Worm (Caenorhabditis elegans) whole organism, late embryonic: Measurements from ENCODE around the gene csn-5.
A peak's percentile ranks its signal among the peaks of the same experiment; 100 is the strongest.

ENCODE experiments used
- K02D7.2 ChIP-seq: sonication (generic microtip); optimal IDR thresholded peaks from 2 replicates; lab custom pipeline; 2017; ENCODE audit warnings: mild to moderate bottlenecking, missing genetic modification characterization, missing compliant biosample characterization
- T23F11.4 ChIP-seq: fragments of 200-800 bp; sonication (Bioruptor generic); optimal IDR thresholded peaks from 2 replicates; lab custom pipeline; 2018; ENCODE audit warnings: mild to moderate bottlenecking, missing genetic modification characterization, missing compliant biosample characterization
- Y22D7AL.16 ChIP-seq: sonication (generic microtip); optimal IDR thresholded peaks from 2 replicates; lab custom pipeline; 2016; ENCODE audit warnings: missing genetic modification characterization, missing compliant biosample characterization
- ceh-14 ChIP-seq: sonication (generic microtip); optimal IDR thresholded peaks from 2 replicates; lab custom pipeline; 2016; ENCODE audit warnings: missing genotype, missing genetic modification characterization, missing compliant biosample characterization
- ceh-18 ChIP-seq: sonication (generic microtip); optimal IDR thresholded peaks from 2 replicates; lab custom pipeline; 2016; ENCODE audit warnings: missing genetic modification characterization, missing compliant biosample characterization
- ceh-2 ChIP-seq: sonication (generic microtip); optimal IDR thresholded peaks from 2 replicates; lab custom pipeline; 2016; ENCODE audit warnings: missing genotype, missing genetic modification characterization, missing compliant biosample characterization
- ceh-22 ChIP-seq: sonication (generic microtip); optimal IDR thresholded peaks from 2 replicates; lab custom pipeline; 2017; ENCODE audit warnings: missing biosample characterization, missing genetic modification characterization
- ceh-31 ChIP-seq: sonication (generic microtip); optimal IDR thresholded peaks from 2 replicates; lab custom pipeline; 2016; ENCODE audit warnings: missing genetic modification characterization, missing compliant biosample characterization
- ceh-34 ChIP-seq: sonication (generic microtip); optimal IDR thresholded peaks from 2 replicates; lab custom pipeline; 2016; ENCODE audit warnings: mild to moderate bottlenecking, missing genetic modification characterization, missing compliant biosample characterization
- ceh-48 ChIP-seq: sonication (generic microtip); optimal IDR thresholded peaks from 2 replicates; lab custom pipeline; 2016; ENCODE audit warnings: missing genetic modification characterization, inconsistent platforms, missing compliant biosample characterization
- ceh-6 ChIP-seq: fragments of 200-800 bp; sonication (Bioruptor generic); optimal IDR thresholded peaks from 2 replicates; lab custom pipeline; 2018; ENCODE audit warnings: mild to moderate bottlenecking, missing genetic modification characterization, missing compliant biosample characterization
- ceh-9 ChIP-seq: sonication (generic microtip); optimal IDR thresholded peaks from 2 replicates; lab custom pipeline; 2016; ENCODE audit warnings: mild to moderate bottlenecking, missing genetic modification characterization, inconsistent platforms, missing compliant biosample characterization
- che-1 ChIP-seq: sonication (generic microtip); optimal IDR thresholded peaks from 2 replicates; lab custom pipeline; 2016; ENCODE audit warnings: mild to moderate bottlenecking, missing genetic modification characterization, missing compliant biosample characterization
- dmd-4 ChIP-seq: sonication (generic microtip); optimal IDR thresholded peaks from 2 replicates; lab custom pipeline; 2016; ENCODE audit warnings: borderline replicate concordance, missing genetic modification characterization, missing compliant biosample characterization
- dve-1 ChIP-seq: sonication (generic microtip); optimal IDR thresholded peaks from 2 replicates; lab custom pipeline; 2017; ENCODE audit warnings: antibody characterized with exemption, mild to moderate bottlenecking, missing genetic modification characterization, missing compliant biosample characterization
- elt-2 ChIP-seq: sonication (generic microtip); optimal IDR thresholded peaks from 2 replicates; lab custom pipeline; 2016; ENCODE audit warnings: missing genetic modification reagents, missing genetic modification characterization, missing compliant biosample characterization
- eyg-1 ChIP-seq: sonication (generic microtip); optimal IDR thresholded peaks from 2 replicates; lab custom pipeline; 2016; ENCODE audit warnings: missing genotype, missing genetic modification characterization, missing compliant biosample characterization
- fkh-10 ChIP-seq: fragments of 150-350 bp; optimal IDR thresholded peaks from 2 replicates; lab custom pipeline; 2014; ENCODE audit warnings: missing biosample characterization, missing genetic modification reagents, missing genetic modification characterization
- fkh-6 ChIP-seq: sonication (generic microtip); optimal IDR thresholded peaks from 2 replicates; lab custom pipeline; 2016; ENCODE audit warnings: missing genetic modification characterization, missing compliant biosample characterization
- hlh-13 ChIP-seq: fragments of 200-800 bp; sonication (Bioruptor generic); optimal IDR thresholded peaks from 2 replicates; lab custom pipeline; 2018; ENCODE audit warnings: mild to moderate bottlenecking, missing genetic modification characterization, missing compliant biosample characterization
- hlh-30 ChIP-seq: sonication (generic microtip); optimal IDR thresholded peaks from 2 replicates; lab custom pipeline; 2017; ENCODE audit warnings: antibody characterized with exemption, missing genetic modification characterization, missing compliant biosample characterization; ENCODE audit not compliant: insufficient read depth
- hlh-8 ChIP-seq: sonication (generic microtip); optimal IDR thresholded peaks from 2 replicates; lab custom pipeline; 2016; ENCODE audit warnings: missing genotype, missing genetic modification characterization, missing compliant biosample characterization
- lin-11 ChIP-seq: fragments of 200-800 bp; sonication (Bioruptor generic); optimal IDR thresholded peaks from 2 replicates; lab custom pipeline; 2018; ENCODE audit warnings: mild to moderate bottlenecking, missing genetic modification characterization, missing compliant biosample characterization
- madf-2 ChIP-seq: sonication (generic microtip); optimal IDR thresholded peaks from 2 replicates; lab custom pipeline; 2017; ENCODE audit warnings: missing genetic modification characterization, missing compliant biosample characterization
- mec-3 ChIP-seq: sonication (generic microtip); optimal IDR thresholded peaks from 2 replicates; lab custom pipeline; 2016; ENCODE audit warnings: borderline replicate concordance, missing genetic modification characterization, missing compliant biosample characterization
- nfya-1 ChIP-seq: sonication (generic microtip); optimal IDR thresholded peaks from 2 replicates; lab custom pipeline; 2017; ENCODE audit warnings: missing genetic modification characterization, mild to moderate bottlenecking, missing compliant biosample characterization, antibody characterized with exemption, moderate library complexity
- nhr-11 ChIP-seq: fragments of 150-350 bp; optimal IDR thresholded peaks from 2 replicates; lab custom pipeline; 2014; ENCODE audit warnings: missing biosample characterization, missing genetic modification characterization
- odd-2 ChIP-seq: sonication (generic microtip); optimal IDR thresholded peaks from 2 replicates; lab custom pipeline; 2017; ENCODE audit warnings: antibody characterized with exemption, mild to moderate bottlenecking, missing genetic modification characterization, missing compliant biosample characterization
- pag-3 ChIP-seq: sonication (generic microtip); optimal IDR thresholded peaks from 2 replicates; lab custom pipeline; 2016; ENCODE audit warnings: missing compliant biosample characterization, missing genetic modification characterization, borderline replicate concordance
- pat-9 ChIP-seq: fragments of 200-800 bp; sonication (Bioruptor generic); optimal IDR thresholded peaks from 2 replicates; lab custom pipeline; 2018; ENCODE audit warnings: mild to moderate bottlenecking, missing genetic modification characterization, moderate library complexity, missing compliant biosample characterization
- pax-1 ChIP-seq: fragments of 150-350 bp; optimal IDR thresholded peaks from 2 replicates; lab custom pipeline; 2014; ENCODE audit warnings: missing biosample characterization, missing genetic modification characterization
- pha-2 ChIP-seq: sonication (generic microtip); optimal IDR thresholded peaks from 2 replicates; lab custom pipeline; 2017; ENCODE audit warnings: mild to moderate bottlenecking, missing genetic modification characterization, missing compliant biosample characterization
- ref-2 ChIP-seq: sonication (generic microtip); optimal IDR thresholded peaks from 2 replicates; lab custom pipeline; 2016; ENCODE audit warnings: missing genetic modification characterization, missing compliant biosample characterization
- rnt-1 ChIP-seq: sonication (generic microtip); optimal IDR thresholded peaks from 2 replicates; lab custom pipeline; 2016; ENCODE audit warnings: missing genetic modification characterization, missing compliant biosample characterization
- sdc-2 ChIP-seq: sonication (generic microtip); optimal IDR thresholded peaks from 2 replicates; lab custom pipeline; 2016; ENCODE audit warnings: missing genotype, missing genetic modification characterization, missing compliant biosample characterization
- sox-2 ChIP-seq: fragments of 200-800 bp; sonication (Bioruptor generic); IDR thresholded peaks from 2 replicates; pipeline ENCODE4 v1.3.6; 2022; ENCODE audit warnings: missing genetic modification reagents, missing genetic modification characterization, missing compliant biosample characterization
- sox-4 ChIP-seq: sonication (generic microtip); optimal IDR thresholded peaks from 2 replicates; lab custom pipeline; 2017; ENCODE audit warnings: mild to moderate bottlenecking, missing genetic modification characterization, inconsistent platforms, missing compliant biosample characterization
- syd-9 ChIP-seq: sonication (generic microtip); optimal IDR thresholded peaks from 2 replicates; lab custom pipeline; 2016; ENCODE audit warnings: mild to moderate bottlenecking, missing genetic modification characterization, moderate library complexity, missing compliant biosample characterization
- tbx-2 ChIP-seq: sonication (generic microtip); optimal IDR thresholded peaks from 2 replicates; lab custom pipeline; 2016; ENCODE audit warnings: missing genetic modification characterization, missing compliant biosample characterization
- tbx-7 ChIP-seq: sonication (generic microtip); optimal IDR thresholded peaks from 2 replicates; lab custom pipeline; 2016; ENCODE audit warnings: missing genotype, missing genetic modification characterization, missing compliant biosample characterization
- ttx-3 ChIP-seq: sonication (generic microtip); optimal IDR thresholded peaks from 2 replicates; lab custom pipeline; 2016; ENCODE audit warnings: missing genetic modification reagents, missing genetic modification characterization, missing compliant biosample characterization
- unc-42 ChIP-seq: sonication (generic microtip); optimal IDR thresholded peaks from 2 replicates; lab custom pipeline; 2016; ENCODE audit warnings: missing genotype, missing genetic modification characterization, missing compliant biosample characterization
- unc-55 ChIP-seq: sonication (generic microtip); optimal IDR thresholded peaks from 2 replicates; lab custom pipeline; 2017; ENCODE audit warnings: missing biosample characterization, missing genetic modification reagents, missing genetic modification characterization

Gene csn-5

ce11 chrIV:5649073-5649583 is at the start of gene csn-5:
Gene csn-5 (plus strand): TSS chrIV:5649533.
- TF ChIP-seq Y22D7AL.16 (tag; lab: Kevin White, UChicago) (no peak), ceh-6 (no peak), pax-1 (tag; lab: Kevin White, UChicago) (no peak), pat-9 (tag; lab: Kevin White, UChicago) (no peak), ceh-34 (tag; lab: Kevin White, UChicago) (no peak), sdc-2 (tag; lab: Kevin White, UChicago) (no peak), T23F11.4 (GFP tag; lab: Kevin White, UChicago) (no peak), che-1 (tag; lab: Kevin White, UChicago) (no peak), elt-2 (tag; lab: Kevin White, UChicago) (no peak), ttx-3 (tag; lab: Kevin White, UChicago) (no peak), hlh-8 (tag; lab: Kevin White, UChicago) (no peak)

- TF ChIP-seq ceh-31 (peak; percentile 61), ceh-18 (peak; percentile 44), madf-2 (tag; lab: Kevin White, UChicago) (no peak), hlh-13 (no peak), ceh-22 (no peak), unc-55 (GFP tag; lab: Kevin White, UChicago) (peak; percentile 66), fkh-6 (tag; lab: Kevin White, UChicago) (peak; percentile 1), ceh-34 (tag; lab: Kevin White, UChicago) (peak; percentile 57), dve-1 (tag; lab: Kevin White, UChicago) (no peak), ceh-6 (no peak), sox-2 (peak; percentile 59), hlh-30 (peak; percentile 47), mec-3 (tag; lab: Kevin White, UChicago) (no peak), ceh-2 (tag; lab: Kevin White, UChicago) (peak; percentile 21), tbx-2 (peak; percentile 67), ttx-3 (tag; lab: Kevin White, UChicago) (no peak), nfya-1 (tag; lab: Kevin White, UChicago) (peak; percentile 79), ref-2 (tag; lab: Kevin White, UChicago) (peak; percentile 69), pax-1 (tag; lab: Kevin White, UChicago) (peak; percentile 45), pha-2 (peak; percentile 41), K02D7.2 (no peak)
These were observed 49.0 kb upstream of the csn-5 start for ce11 chrIV:5600316-5600715.

- TF ChIP-seq sox-2 (no peak), pha-2 (no peak), fkh-10 (GFP tag; lab: Kevin White, UChicago) (no peak), syd-9 (no peak), ceh-22 (no peak), lin-11 (no peak), madf-2 (tag; lab: Kevin White, UChicago) (no peak), ttx-3 (tag; lab: Kevin White, UChicago) (no peak), tbx-7 (no peak), ceh-6 (no peak)
These were observed 46.9 kb upstream of the csn-5 start for ce11 chrIV:5602415-5602814.

ce11 chrIV:5603321-5603720 is 46.0 kb upstream of the csn-5 start:
- TF ChIP-seq eyg-1 (tag; lab: Kevin White, UChicago) = no peak
- peak; percentile 1 for TF ChIP-seq tbx-2
- no peak for TF ChIP-seq sox-4
- peak; percentile 26 for TF ChIP-seq dve-1 (tag; lab: Kevin White, UChicago)
- no peak for TF ChIP-seq ceh-31
- peak; percentile 24 for TF ChIP-seq ceh-34 (tag; lab: Kevin White, UChicago)

- no peak for TF ChIP-seq pag-3 (tag; lab: Kevin White, UChicago)
- TF ChIP-seq tbx-2 = no peak
- TF ChIP-seq Y22D7AL.16 (tag; lab: Kevin White, UChicago) = no peak
- TF ChIP-seq unc-55 (GFP tag; lab: Kevin White, UChicago) = peak; percentile 1
- TF ChIP-seq elt-2 (tag; lab: Kevin White, UChicago) = peak; percentile 40
- TF ChIP-seq ceh-34 (tag; lab: Kevin White, UChicago) = peak; percentile 55
- TF ChIP-seq ceh-9 (tag; lab: Kevin White, UChicago) = no peak
- peak; percentile 0 for TF ChIP-seq unc-42 (tag; lab: Kevin White, UChicago)
- TF ChIP-seq hlh-30 = peak; percentile 81
- no peak for TF ChIP-seq ceh-48 (tag; lab: Kevin White, UChicago)
- peak; percentile 61 for TF ChIP-seq ceh-14 (tag; lab: Kevin White, UChicago)
- TF ChIP-seq odd-2 = no peak
- peak; percentile 89 for TF ChIP-seq ceh-18
- TF ChIP-seq ceh-31 = peak; percentile 8
- no peak for TF ChIP-seq nhr-11 (tag; lab: Kevin White, UChicago)
- peak; percentile 80 for TF ChIP-seq dve-1 (tag; lab: Kevin White, UChicago)
- no peak for TF ChIP-seq dmd-4
- peak; percentile 10 for TF ChIP-seq rnt-1 (tag; lab: Kevin White, UChicago)
These were observed 44.9 kb upstream of the csn-5 start for ce11 chrIV:5604465-5604864.
